Fruit fly (Drosophila melanogaster) whole organism, embryonic: ENCODE results near the gene Sgs5bis.

Experiments used
- CG9437 ChIP-seq: fragments of 200-800 bp; sonication (Bioruptor generic); optimal IDR thresholded peaks from 2 replicates; lab custom pipeline; 2018; ENCODE audit warnings: missing biosample characterization, mild to moderate bottlenecking, missing genetic modification characterization
- dmrt99B ChIP-seq: fragments of 200-800 bp; sonication (Bioruptor generic); optimal IDR thresholded peaks from 2 replicates; lab custom pipeline; 2018; ENCODE audit warnings: missing biosample characterization, mild to moderate bottlenecking, missing genetic modification characterization, moderate library complexity

DNA sequence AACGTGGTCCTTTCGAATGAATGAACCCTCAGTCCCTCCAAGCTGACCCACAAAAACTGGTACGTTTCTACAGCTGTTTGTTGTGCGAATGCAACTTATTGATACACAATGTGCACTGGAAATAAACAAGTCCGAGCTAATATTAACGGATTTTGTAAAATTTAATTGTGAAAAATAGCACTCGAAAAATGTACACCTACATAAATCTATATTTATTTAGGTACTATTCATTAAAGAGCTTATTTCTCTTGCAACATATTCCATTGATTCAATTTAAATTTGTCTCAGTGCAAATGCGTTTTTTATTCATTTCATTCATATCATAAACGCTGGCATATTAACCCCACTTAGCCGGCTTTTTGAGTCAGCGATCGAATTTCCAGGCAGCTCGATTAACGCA, 33.0 kb upstream of the Sgs5bis start:
- TF ChIP-seq dmrt99B (tag; lab: Kevin White, UChicago) = no peak
- TF ChIP-seq CG9437 (GFP tag; lab: Kevin White, UChicago) = no peak
